Worm (Caenorhabditis elegans) whole organism, L2 larva: ENCODE measurements around the gene mpk-1.

Experiments used
- peb-1 ChIP-seq: fragments of 150-350 bp; optimal IDR thresholded peaks from 2 replicates; lab custom pipeline; 2014; ENCODE audit warnings: missing biosample characterization, missing genetic modification characterization
- sem-4 ChIP-seq: fragments of 150-350 bp; optimal IDR thresholded peaks from 2 replicates; lab custom pipeline; 2014; ENCODE audit warnings: missing biosample characterization, missing genetic modification reagents, missing genetic modification characterization

DNA sequence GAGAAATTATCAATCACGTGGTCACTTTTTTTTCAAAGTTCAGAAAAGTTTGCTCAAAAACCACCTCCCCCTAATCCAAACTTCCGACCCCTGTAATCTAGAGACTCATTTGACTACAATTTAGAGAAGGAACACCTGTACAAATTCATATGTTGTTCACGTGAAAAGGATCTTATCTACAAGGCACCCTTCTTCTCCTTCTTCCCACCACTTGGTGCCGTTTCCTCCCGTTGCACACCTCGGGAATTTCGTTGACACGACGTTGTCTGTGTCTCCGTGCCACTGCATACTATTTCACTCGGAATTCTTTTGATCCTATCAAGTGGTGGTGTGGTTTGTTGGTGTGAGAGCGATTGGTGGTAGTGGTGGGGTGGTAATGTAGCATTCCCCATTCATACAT, 46.6 kb upstream of the mpk-1 start:
- TF ChIP-seq sem-4 (tag; lab: Kevin White, UChicago) = no peak
- TF ChIP-seq peb-1 (tag; lab: Kevin White, UChicago) = no peak
